Fruit fly (Drosophila melanogaster) whole organism, embryonic: ENCODE measurements around the gene CG15914.

Experiments
- Awh ChIP-seq: fragments of 200-800 bp; sonication (Bioruptor generic); IDR thresholded peaks from 2 replicates; pipeline ENCODE4, ENCODE4 v1.3.6; 2022; ENCODE audit warnings: missing biosample characterization, missing genetic modification characterization
- C15 ChIP-seq: fragments of 200-800 bp; sonication (Bioruptor generic); IDR thresholded peaks from 3 replicates; pipeline ENCODE4 v1.3.6; 2022; ENCODE audit warnings: missing biosample characterization, missing genetic modification characterization
- CG11560 ChIP-seq: fragments of 200-800 bp; sonication (Bioruptor generic); IDR thresholded peaks from 3 replicates; pipeline ENCODE4 v1.3.6; 2022; ENCODE audit warnings: missing biosample characterization, missing genetic modification characterization
- CG12155 ChIP-seq: fragments of 200-800 bp; sonication (Bioruptor generic); optimal IDR thresholded peaks from 3 replicates; lab custom pipeline; 2016; ENCODE audit warnings: missing biosample characterization, missing genetic modification characterization
- CG12219 ChIP-seq: fragments of 200-800 bp; sonication (Bioruptor generic); optimal IDR thresholded peaks from 3 replicates; lab custom pipeline; 2018; ENCODE audit warnings: missing biosample characterization, mild to moderate bottlenecking, missing genetic modification characterization
- CG12659 ChIP-seq: fragments of 200-800 bp; sonication (Bioruptor generic); optimal IDR thresholded peaks from 3 replicates; lab custom pipeline; 2017; ENCODE audit warnings: mild to moderate bottlenecking, missing biosample characterization, missing genetic modification reagents, missing genetic modification characterization
- CG12769 ChIP-seq: fragments of 200-800 bp; sonication (Bioruptor generic); optimal IDR thresholded peaks from 2 replicates; lab custom pipeline; 2019; ENCODE audit warnings: missing biosample characterization, mild to moderate bottlenecking, missing genetic modification characterization, moderate library complexity
- CG12942 ChIP-seq: fragments of 200-800 bp; sonication (Bioruptor generic); optimal IDR thresholded peaks from 3 replicates; lab custom pipeline; 2016; ENCODE audit warnings: missing biosample characterization, missing genetic modification characterization
- CG14667 ChIP-seq: fragments of 200-800 bp; sonication (Bioruptor generic); IDR thresholded peaks from 2 replicates; pipeline ENCODE4 v1.3.6; 2022; ENCODE audit warnings: missing biosample characterization, missing genetic modification characterization
- CG14710 ChIP-seq: fragments of 200-800 bp; sonication (Bioruptor generic); optimal IDR thresholded peaks from 3 replicates; lab custom pipeline; 2019; ENCODE audit warnings: missing biosample characterization, mild to moderate bottlenecking, missing genetic modification characterization, moderate library complexity
- CG17328 ChIP-seq: fragments of 200-800 bp; sonication (Bioruptor generic); IDR thresholded peaks from 2 replicates; pipeline ENCODE4 v1.3.6; 2022; ENCODE audit warnings: missing biosample characterization, missing genetic modification characterization
- CG2202 ChIP-seq: fragments of 200-800 bp; sonication (Bioruptor generic); optimal IDR thresholded peaks from 2 replicates; lab custom pipeline; 2018; ENCODE audit warnings: missing biosample characterization, mild to moderate bottlenecking, missing genetic modification characterization
- CG3163 ChIP-seq: fragments of 200-800 bp; sonication (Bioruptor generic); optimal IDR thresholded peaks from 3 replicates; lab custom pipeline; 2016; ENCODE audit warnings: missing biosample characterization, missing genetic modification characterization
- CG34422 ChIP-seq: fragments of 200-800 bp; sonication (Bioruptor generic); IDR thresholded peaks from 3 replicates; pipeline ENCODE4 v1.3.6; 2022; ENCODE audit warnings: missing biosample characterization, missing genetic modification characterization
- CG3838 ChIP-seq: fragments of 200-800 bp; sonication (Bioruptor generic); optimal IDR thresholded peaks from 3 replicates; lab custom pipeline; 2016; ENCODE audit warnings: missing biosample characterization, missing genetic modification characterization
- CG4617 ChIP-seq: fragments of 200-800 bp; sonication (Bioruptor generic); optimal IDR thresholded peaks from 3 replicates; lab custom pipeline; 2016; ENCODE audit warnings: missing biosample characterization, missing genetic modification characterization, borderline replicate concordance
- CG8924 ChIP-seq: fragments of 200-800 bp; optimal IDR thresholded peaks from 3 replicates; lab custom pipeline; 2019; ENCODE audit warnings: missing biosample characterization, mild to moderate bottlenecking, missing genetic modification characterization, moderate library complexity
- CG9817 ChIP-seq: fragments of 200-800 bp; sonication (Bioruptor generic); optimal IDR thresholded peaks from 2 replicates; lab custom pipeline; 2018; ENCODE audit warnings: missing biosample characterization, mild to moderate bottlenecking, missing genetic modification characterization, moderate library complexity
- CoRest ChIP-seq: fragments of 200-800 bp; sonication (Bioruptor generic); optimal IDR thresholded peaks from 3 replicates; lab custom pipeline; 2018; ENCODE audit warnings: missing biosample characterization, mild to moderate bottlenecking, missing genetic modification characterization, moderate library complexity
- Dek ChIP-seq: fragments of 200-800 bp; sonication (Bioruptor generic); optimal IDR thresholded peaks from 3 replicates; lab custom pipeline; 2019; ENCODE audit warnings: missing biosample characterization, mild to moderate bottlenecking, missing genetic modification characterization, moderate library complexity
- Doc3 ChIP-seq: fragments of 200-800 bp; sonication (Bioruptor generic); IDR thresholded peaks from 3 replicates; pipeline ENCODE4 v1.3.6; 2022; ENCODE audit warnings: missing biosample characterization, missing genetic modification characterization; ENCODE audit not compliant: partially characterized antibody
- Drgx ChIP-seq: fragments of 200-800 bp; sonication (Bioruptor generic); IDR thresholded peaks from 2 replicates; pipeline ENCODE4 v1.3.6; 2022; ENCODE audit warnings: missing biosample characterization, missing genetic modification characterization
- ERR ChIP-seq: fragments of 200-800 bp; sonication (Bioruptor generic); optimal IDR thresholded peaks from 2 replicates; lab custom pipeline; 2016; ENCODE audit warnings: missing biosample characterization, missing genetic modification characterization
- Ets65A ChIP-seq: fragments of 200-800 bp; sonication (Bioruptor generic); peaks from one replicate; lab custom pipeline; 2016; ENCODE audit warnings: missing biosample characterization, missing genetic modification characterization
- Fer1 ChIP-seq: fragments of 200-800 bp; sonication (Bioruptor generic); optimal IDR thresholded peaks from 2 replicates; lab custom pipeline; 2017; ENCODE audit warnings: missing biosample characterization, mild to moderate bottlenecking, missing genetic modification characterization
- Gsc ChIP-seq: fragments of 200-800 bp; sonication (Bioruptor generic); IDR thresholded peaks from 2 replicates; pipeline ENCODE4 v1.3.6; 2022; ENCODE audit warnings: missing biosample characterization, missing genetic modification characterization
- HLH54F ChIP-seq: fragments of 200-800 bp; sonication (Bioruptor generic); optimal IDR thresholded peaks from 3 replicates; lab custom pipeline; 2016; ENCODE audit warnings: missing biosample characterization, missing genetic modification characterization
- HmgZ ChIP-seq: fragments of 200-800 bp; sonication (Bioruptor generic); optimal IDR thresholded peaks from 2 replicates; lab custom pipeline; 2018; ENCODE audit warnings: missing biosample characterization, mild to moderate bottlenecking, missing genetic modification characterization
- Opbp ChIP-seq: fragments of 200-800 bp; sonication (Bioruptor generic); IDR thresholded peaks from 3 replicates; pipeline ENCODE4 v1.3.6; 2022; ENCODE audit warnings: missing biosample characterization, missing genetic modification characterization; ENCODE audit not compliant: partially characterized antibody
- Spps ChIP-seq: fragments of 200-800 bp; sonication (Bioruptor generic); optimal IDR thresholded peaks from 2 replicates; lab custom pipeline; 2018; ENCODE audit warnings: missing biosample characterization, mild to moderate bottlenecking, missing genetic modification characterization
- Xbp1 ChIP-seq: fragments of 200-800 bp; sonication (Bioruptor generic); optimal IDR thresholded peaks from 3 replicates; lab custom pipeline; 2016; ENCODE audit warnings: missing biosample characterization, mild to moderate bottlenecking, missing genetic modification characterization
- ac ChIP-seq: fragments of 200-800 bp; sonication (Bioruptor generic); optimal IDR thresholded peaks from 3 replicates; lab custom pipeline; 2017; ENCODE audit warnings: missing biosample characterization, mild to moderate bottlenecking, missing genetic modification characterization
- br ChIP-seq: fragments of >200 bp; optimal IDR thresholded peaks from 2 replicates; lab custom pipeline; 2017
- ci ChIP-seq: fragments of 200-800 bp; sonication (Bioruptor generic); IDR thresholded peaks from 3 replicates; pipeline ENCODE4 v1.3.6; 2022; ENCODE audit warnings: missing biosample characterization, missing genetic modification characterization
- dati ChIP-seq: fragments of 200-800 bp; sonication (Bioruptor generic); IDR thresholded peaks from 2 replicates; pipeline ENCODE4 v1.3.6; 2022; ENCODE audit warnings: missing biosample characterization, missing genetic modification characterization
- dpn ChIP-seq, 2 experiments: fragments of 200-800 bp; sonication (Bioruptor generic); optimal IDR thresholded peaks; 3 replicates each; lab custom pipeline; 2016; ENCODE audit warnings: missing biosample characterization in 2 of 2, missing genetic modification characterization in 2 of 2
- fu2 ChIP-seq: fragments of 200-800 bp; sonication (Bioruptor generic); optimal IDR thresholded peaks from 2 replicates; lab custom pipeline; 2016; ENCODE audit warnings: missing biosample characterization, missing genetic modification characterization
- gsb ChIP-seq: fragments of 200-800 bp; sonication (Bioruptor generic); IDR thresholded peaks from 2 replicates; pipeline ENCODE4 v1.3.6; 2022; ENCODE audit warnings: missing biosample characterization, missing genetic modification characterization
- her ChIP-seq: fragments of 200-800 bp; sonication (Bioruptor generic); optimal IDR thresholded peaks from 2 replicates; lab custom pipeline; 2016; ENCODE audit warnings: missing biosample characterization, missing genetic modification characterization
- klu ChIP-seq: fragments of 200-800 bp; sonication (Bioruptor generic); IDR thresholded peaks from 2 replicates; pipeline ENCODE4 v1.3.6; 2022; ENCODE audit warnings: missing biosample characterization, missing genetic modification characterization
- nau ChIP-seq: fragments of 200-800 bp; sonication (Bioruptor generic); optimal IDR thresholded peaks from 3 replicates; lab custom pipeline; 2017; ENCODE audit warnings: missing biosample characterization, mild to moderate bottlenecking, missing genetic modification characterization, missing genetic modification reagents
- odd ChIP-seq: fragments of 200-800 bp; sonication (Bioruptor generic); optimal IDR thresholded peaks from 2 replicates; lab custom pipeline; 2017; ENCODE audit warnings: missing biosample characterization, mild to moderate bottlenecking, missing genetic modification characterization
- prd ChIP-seq, 3 experiments: fragments of >200 bp in 2 of 3; fragments of 200-800 bp in 1 of 3; sonication (Bioruptor generic) in 1 of 3; optimal IDR thresholded peaks in 2 of 3; IDR thresholded peaks in 1 of 3; 2 replicates in 2 of 3; 3 replicates in 1 of 3; pipeline versions ENCODE4 v1.3.6 to Lab custom; 2017 to 2022; ENCODE audit warnings: missing biosample characterization in 1 of 3, missing genetic modification characterization in 1 of 3
- schlank ChIP-seq: fragments of 200-800 bp; sonication (Bioruptor generic); optimal IDR thresholded peaks from 2 replicates; lab custom pipeline; 2018; ENCODE audit warnings: missing biosample characterization, mild to moderate bottlenecking, missing genetic modification characterization
- slbo ChIP-seq: fragments of 200-800 bp; sonication (Bioruptor generic); IDR thresholded peaks from 2 replicates; pipeline ENCODE4 v1.3.6; 2022; ENCODE audit warnings: missing biosample characterization, missing genetic modification characterization
- slp2 ChIP-seq: fragments of 200-800 bp; sonication (Bioruptor generic); optimal IDR thresholded peaks from 2 replicates; lab custom pipeline; 2016; ENCODE audit warnings: missing biosample characterization, missing genetic modification characterization
- tio ChIP-seq: fragments of 200-800 bp; sonication (Bioruptor generic); optimal IDR thresholded peaks from 2 replicates; lab custom pipeline; 2017; ENCODE audit warnings: missing biosample characterization, missing genetic modification characterization, inconsistent platforms
- trh ChIP-seq: fragments of 200-800 bp; sonication (Bioruptor generic); optimal IDR thresholded peaks from 2 replicates; lab custom pipeline; 2016; ENCODE audit warnings: missing biosample characterization, missing genetic modification characterization
- unpg ChIP-seq: fragments of 200-800 bp; sonication (Bioruptor generic); optimal IDR thresholded peaks from 3 replicates; lab custom pipeline; 2018; ENCODE audit warnings: missing biosample characterization, mild to moderate bottlenecking, missing genetic modification characterization, moderate library complexity
- z ChIP-seq: fragments of 200-800 bp; sonication (Bioruptor generic); IDR thresholded peaks from 3 replicates; pipeline ENCODE4 v1.3.6; 2022; ENCODE audit warnings: missing biosample characterization, missing genetic modification characterization

CG15914 gene

dm6 chrX:15886411-15887246 is 33.4 kb downstream of the CG15914 start (continued):
- no peak for TF ChIP-seq Doc3 (GFP tag; lab: Robert Waterston, UW)
- TF ChIP-seq CG2202 (tag; lab: Kevin White, UChicago): no peak
- TF ChIP-seq CG12659 (GFP tag; lab: Kevin White, UChicago): no peak
- no peak for TF ChIP-seq klu (GFP tag; lab: Robert Waterston, UW)
- no peak for TF ChIP-seq CG14667 (GFP tag; lab: Robert Waterston, UW)
- no peak for TF ChIP-seq gsb (GFP tag; lab: Robert Waterston, UW)
- TF ChIP-seq dpn (GFP tag; optimal IDR thresholded peaks at IDR 0.05; lab: Kevin White, UChicago): no peak
- TF ChIP-seq CG34422 (GFP tag; lab: Robert Waterston, UW): peak; percentile 39; the same call in 1 of the 3 replicates
- TF ChIP-seq unpg (GFP tag; lab: Kevin White, UChicago): no peak
- TF ChIP-seq HLH54F (GFP tag; lab: Kevin White, UChicago): no peak
- no peak for TF ChIP-seq ERR (GFP tag; lab: Kevin White, UChicago)
- TF ChIP-seq fu2: no peak
- TF ChIP-seq prd (optimal IDR thresholded peaks at IDR 0.05; lab: Kevin White, UChicago): no peak
- TF ChIP-seq prd (GFP tag; IDR thresholded peaks at IDR 0.05; lab: Robert Waterston, UW): no peak
- TF ChIP-seq odd (GFP tag; lab: Kevin White, UChicago): no peak
- TF ChIP-seq Dek (tag; lab: Kevin White, UChicago): no peak
- TF ChIP-seq Spps (tag; lab: Kevin White, UChicago): no peak
- no peak for TF ChIP-seq CoRest (tag; lab: Kevin White, UChicago)
- TF ChIP-seq dati (GFP tag; lab: Robert Waterston, UW): no peak
- TF ChIP-seq, all 482 proteins: peak for 60

dm6 chrX:15887247-15887616 is 34.0 kb downstream of the CG15914 start, which contains the start of gene tay:
Gene tay (minus strand): TSS chrX:15887311.
- no peak for TF ChIP-seq CG17328 (GFP tag; lab: Robert Waterston, UW)
- TF ChIP-seq br (lab: Kevin White, UChicago): no peak
- no peak for TF ChIP-seq schlank (tag; lab: Kevin White, UChicago)
- no peak for TF ChIP-seq C15 (GFP tag; lab: Robert Waterston, UW)
- no peak for TF ChIP-seq slp2 (GFP tag; lab: Kevin White, UChicago)
- TF ChIP-seq CG8924: no peak
- no peak for TF ChIP-seq CG12155
- no peak for TF ChIP-seq HmgZ
- peak; percentile 43 for TF ChIP-seq CG4617 (GFP tag; lab: Kevin White, UChicago)
- TF ChIP-seq Drgx (GFP tag; lab: Robert Waterston, UW): no peak
- TF ChIP-seq CG9817 (tag; lab: Kevin White, UChicago): no peak
- TF ChIP-seq Fer1 (GFP tag; lab: Kevin White, UChicago): no peak
- no peak for TF ChIP-seq z (GFP tag; lab: Robert Waterston, UW)
- TF ChIP-seq slbo (GFP tag; lab: Robert Waterston, UW): peak; percentile 62
- no peak for TF ChIP-seq CG12942
- no peak for TF ChIP-seq her
- no peak for TF ChIP-seq CG3838 (GFP tag; lab: Kevin White, UChicago)
- peak; percentile 79 for TF ChIP-seq Opbp (GFP tag; lab: Robert Waterston, UW)
- no peak for TF ChIP-seq Awh (GFP tag; lab: Robert Waterston, UW)
- TF ChIP-seq tio (GFP tag; lab: Kevin White, UChicago): no peak
- no peak for TF ChIP-seq Ets65A (GFP tag; lab: Kevin White, UChicago)
- no peak for TF ChIP-seq CG12219
- TF ChIP-seq CG12769: no peak
- TF ChIP-seq nau (GFP tag; lab: Kevin White, UChicago): no peak
- no peak for TF ChIP-seq trh (GFP tag; lab: Kevin White, UChicago)
- TF ChIP-seq ac (GFP tag; lab: Kevin White, UChicago): no peak
- no peak for TF ChIP-seq CG11560 (tag; lab: Robert Waterston, UW)
- no peak for TF ChIP-seq Gsc (GFP tag; lab: Robert Waterston, UW)
- no peak for TF ChIP-seq ci (GFP tag; lab: Robert Waterston, UW)
- TF ChIP-seq CG14710 (tag; lab: Kevin White, UChicago): peak; percentile 21
- no peak for TF ChIP-seq Xbp1
- TF ChIP-seq CG3163: no peak
